Fruit fly (Drosophila melanogaster) whole organism, wandering third instar larva: Measurements from ENCODE around the gene CG2861.

Experiments
- Dfd ChIP-seq: fragments of >200 bp; optimal IDR thresholded peaks from 2 replicates; lab custom pipeline; 2017; ENCODE audit warnings: missing biosample characterization, missing genetic modification characterization
- Hr83 ChIP-seq: fragments of 200-300 bp; sonication (Bioruptor generic); optimal IDR thresholded peaks from 2 replicates; lab custom pipeline; 2016; ENCODE audit warnings: missing biosample characterization, mild to moderate bottlenecking, missing genetic modification characterization, moderate library complexity; ENCODE audit not compliant: poor library complexity, severe bottlenecking
- h ChIP-seq: fragments of 200-800 bp; sonication (Bioruptor generic); optimal IDR thresholded peaks from 3 replicates; lab custom pipeline; 2016; ENCODE audit warnings: missing biosample characterization, mild to moderate bottlenecking, missing genetic modification characterization

- no peak for TF ChIP-seq Dfd (GFP tag; lab: Kevin White, UChicago)
- TF ChIP-seq h = no peak
- no peak for TF ChIP-seq Hr83 (GFP tag; lab: Kevin White, UChicago)
These were observed 27.4 kb downstream of the CG2861 start, which contains the start of gene CG2871 for dm6 chrX:4777275-4777674.
